Worm (Caenorhabditis elegans) whole organism, L3 larva: ENCODE results near the gene Y57G7A.3.

Source experiments
- egl-27 ChIP-seq: sonication (generic microtip); optimal IDR thresholded peaks from 4 replicates; lab custom pipeline; 2017; ENCODE audit warnings: missing biosample characterization, missing genetic modification reagents, missing genetic modification characterization
- nhr-76 ChIP-seq: fragments of 150-350 bp; sonication (generic microtip); optimal IDR thresholded peaks from 5 replicates; lab custom pipeline; 2014; ENCODE audit warnings: missing biosample characterization, missing genetic modification characterization

- TF ChIP-seq nhr-76 = no peak
- TF ChIP-seq egl-27 (tag; lab: Kevin White, UChicago) = no peak
Observed at ce11 chrII:1297044-1297696, 11.6 kb downstream of the Y57G7A.3 start.
